Worm (Caenorhabditis elegans) whole organism, L2 larva: ENCODE measurements around the gene tbx-33.

Source experiments
- C34F6.9 ChIP-seq: fragments of 150-350 bp; optimal IDR thresholded peaks from 2 replicates; lab custom pipeline; 2014; ENCODE audit warnings: missing biosample characterization, missing genetic modification characterization
- R02D3.7 ChIP-seq: fragments of 150-350 bp; optimal IDR thresholded peaks from 2 replicates; lab custom pipeline; 2014; ENCODE audit warnings: missing biosample characterization, missing genetic modification characterization
- ceh-82 ChIP-seq: fragments of 150-350 bp; optimal IDR thresholded peaks from 2 replicates; lab custom pipeline; 2014; ENCODE audit warnings: missing biosample characterization, missing genetic modification characterization
- dmd-4 ChIP-seq: sonication (generic microtip); optimal IDR thresholded peaks from 2 replicates; lab custom pipeline; 2017; ENCODE audit warnings: missing biosample characterization, missing genetic modification characterization
- elt-3 ChIP-seq: sonication (generic microtip); optimal IDR thresholded peaks from 2 replicates; lab custom pipeline; 2017; ENCODE audit warnings: missing biosample characterization, missing genetic modification characterization
- lsy-2 ChIP-seq, 2 experiments: fragments of 150-350 bp in 1 of 2; sonication (generic microtip) in 1 of 2; optimal IDR thresholded peaks; 2 replicates each; lab custom pipeline; 2014 to 2017; ENCODE audit warnings: missing biosample characterization in 2 of 2, missing genetic modification characterization in 2 of 2
- mab-5 ChIP-seq: fragments of 150-350 bp; optimal IDR thresholded peaks from 2 replicates; lab custom pipeline; 2014; ENCODE audit warnings: missing biosample characterization, missing genetic modification characterization
- mbf-1 ChIP-seq: sonication (generic microtip); optimal IDR thresholded peaks from 2 replicates; lab custom pipeline; 2017; ENCODE audit warnings: missing biosample characterization, missing genetic modification characterization
- mdl-1 ChIP-seq, 2 experiments: fragments of 150-350 bp in 1 of 2; sonication (generic microtip) in 1 of 2; optimal IDR thresholded peaks; 2 replicates each; lab custom pipeline; 2017; ENCODE audit warnings: missing biosample characterization in 2 of 2, missing genetic modification characterization in 2 of 2
- nhr-129 ChIP-seq: fragments of 150-350 bp; optimal IDR thresholded peaks from 2 replicates; lab custom pipeline; 2014; ENCODE audit warnings: missing biosample characterization, missing genetic modification characterization
- skn-1 ChIP-seq: sonication (generic microtip); optimal IDR thresholded peaks from 2 replicates; lab custom pipeline; 2017; ENCODE audit warnings: missing biosample characterization, missing genetic modification characterization
- ztf-1 ChIP-seq: fragments of 200-800 bp; sonication (Bioruptor generic); conservative IDR thresholded peaks from 2 replicates; pipeline ENCODE4 v1.3.6; 2022; ENCODE audit warnings: missing genetic modification characterization, missing compliant biosample characterization
- ztf-11 ChIP-seq: sonication (generic microtip); optimal IDR thresholded peaks from 2 replicates; lab custom pipeline; 2017; ENCODE audit warnings: missing biosample characterization, missing genetic modification characterization

Gene tbx-33

DNA sequence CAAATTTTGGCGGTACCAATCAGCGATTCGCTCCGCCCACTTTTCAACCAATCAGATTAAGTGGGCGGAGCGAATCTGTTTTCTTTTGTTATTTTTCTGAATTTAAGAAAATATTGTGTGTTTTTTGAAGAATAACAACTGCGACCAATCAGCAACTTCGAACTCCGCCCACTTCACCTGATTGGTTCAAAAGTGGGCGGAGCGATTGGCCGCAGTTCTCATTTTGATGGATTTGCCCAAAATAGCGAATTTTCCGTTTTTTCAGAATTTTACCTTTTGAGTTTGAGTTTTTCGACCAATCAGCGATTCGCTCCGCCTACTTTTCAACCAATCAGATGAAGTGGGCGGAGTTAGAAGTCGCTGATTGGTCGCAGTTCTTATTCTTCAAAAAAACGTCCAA lies 47.3 kb downstream of the tbx-33 start:
- TF ChIP-seq ztf-1 (GFP tag; lab: Robert Waterston, UW) (no peak), nhr-129 (no peak), skn-1 (tag; lab: Kevin White, UChicago) (no peak), mdl-1 (tag; optimal IDR thresholded peaks at IDR 0.05; lab: Kevin White, UChicago) (no peak), ztf-11 (tag; lab: Kevin White, UChicago) (no peak), elt-3 (tag; lab: Kevin White, UChicago) (no peak), R02D3.7 (tag; lab: Kevin White, UChicago) (no peak), mab-5 (no peak)

DNA sequence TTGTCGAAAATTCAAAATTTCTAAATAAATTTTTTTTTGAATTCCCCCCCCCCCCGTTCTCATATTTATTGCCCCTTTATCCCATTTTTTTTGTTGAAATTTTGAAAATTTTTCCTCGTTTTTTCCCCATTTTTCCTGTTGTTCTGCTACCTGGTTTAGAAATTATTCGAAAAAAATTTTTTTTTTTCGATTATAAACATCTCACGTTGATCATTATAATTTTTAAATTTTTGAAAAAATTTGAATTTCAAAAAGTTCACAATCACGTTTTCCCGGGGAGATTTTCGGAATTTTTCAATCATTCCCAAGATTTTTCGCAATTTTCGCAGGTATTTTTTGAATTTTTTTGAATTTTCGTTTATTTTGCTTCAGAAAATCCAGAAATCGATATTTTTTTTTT lies 47.7 kb downstream of the tbx-33 start, which contains the start of gene Y66D12A.3:
Gene Y66D12A.3 (plus strand): TSS at position 301 of the 400 bp plus-strand sequence.
- TF ChIP-seq mbf-1 (tag; lab: Kevin White, UChicago) (no peak), ceh-82 (tag; lab: Kevin White, UChicago) (no peak), C34F6.9 (tag; lab: Kevin White, UChicago) (no peak), lsy-2 (tag; optimal IDR thresholded peaks at IDR 0.05; lab: Kevin White, UChicago) (no peak), dmd-4 (no peak)
